Fruit fly (Drosophila melanogaster) whole organism: ENCODE data around the gene CG14712.

Source experiments
- CG8478 ChIP-seq: fragments of >200 bp; optimal IDR thresholded peaks from 2 replicates; lab custom pipeline; 2018; ENCODE audit warnings: inconsistent platforms
- Dll ChIP-seq: fragments of >200 bp; optimal IDR thresholded peaks from 2 replicates; lab custom pipeline; 2017
- EcR ChIP-seq, 2 experiments: fragments of >200 bp; optimal IDR thresholded peaks; 2 replicates each; lab custom pipeline; 2017; ENCODE audit warnings: missing biosample characterization in 2 of 2, missing genetic modification characterization in 2 of 2, missing genetic modification reagents in 2 of 2
- pan ChIP-seq: fragments of >200 bp; optimal IDR thresholded peaks from 2 replicates; lab custom pipeline; 2017
- psq ChIP-seq: fragments of >200 bp; optimal IDR thresholded peaks from 2 replicates; lab custom pipeline; 2017

DNA sequence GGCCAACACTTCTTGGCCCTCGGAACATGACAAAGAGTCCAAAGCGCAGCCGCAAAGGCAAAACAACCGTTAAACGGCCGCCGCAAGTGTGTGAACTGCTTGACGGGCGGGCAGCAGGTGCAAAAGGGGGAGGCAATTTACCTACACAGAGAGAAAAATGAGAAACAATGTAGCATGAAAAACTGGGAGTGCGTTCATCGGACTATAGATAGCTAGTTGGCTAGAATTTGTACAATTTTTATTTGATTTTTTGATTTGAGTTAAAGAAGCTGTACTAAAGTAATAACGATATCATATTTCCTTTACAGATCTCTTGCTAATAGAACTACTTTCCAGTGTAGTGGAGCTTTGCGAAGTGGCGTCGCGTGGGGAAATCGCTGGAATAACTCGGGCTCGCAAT, 33.0 kb upstream of the CG14712 start:
- no peak for TF ChIP-seq pan
- no peak for TF ChIP-seq Dll
- TF ChIP-seq EcR (GFP tag; optimal IDR thresholded peaks at IDR 0.05; lab: Kevin White, UChicago), result no peak
- no peak for TF ChIP-seq psq
- no peak for TF ChIP-seq CG8478 (lab: Kevin White, UChicago)
